Fruit fly (Drosophila melanogaster): Measurements from ENCODE around the gene CG42634.

Gene CG42634

DNA sequence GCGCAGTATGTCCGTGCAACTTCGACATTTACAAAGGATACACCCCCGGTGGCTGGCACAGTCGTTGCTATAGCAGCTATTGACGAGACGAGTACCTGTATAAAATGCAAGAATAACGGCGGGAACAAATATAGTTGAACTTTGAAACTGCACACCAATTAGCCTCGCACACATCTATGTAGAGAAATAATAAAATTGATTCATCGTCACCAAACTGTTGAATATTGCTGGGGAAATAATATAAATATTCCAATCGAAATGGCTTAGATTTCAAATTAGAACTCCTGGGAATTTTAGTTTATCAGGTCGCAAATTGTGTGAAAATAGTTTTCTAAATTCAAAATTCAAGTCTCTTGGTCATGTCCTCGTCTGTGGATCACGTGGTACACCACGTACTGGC lies at the start of gene CG42634, which contains the start of gene CG42635:
TSS of gene CG42634 (plus strand) at position 301 of the 400 bp plus-strand sequence.
TSS of gene CG42635 (plus strand) at position 301 of the 400 bp plus-strand sequence.
- TF ChIP-seq CG14655 (GFP tag; optimal IDR thresholded peaks at IDR 0.05): no peak

DNA sequence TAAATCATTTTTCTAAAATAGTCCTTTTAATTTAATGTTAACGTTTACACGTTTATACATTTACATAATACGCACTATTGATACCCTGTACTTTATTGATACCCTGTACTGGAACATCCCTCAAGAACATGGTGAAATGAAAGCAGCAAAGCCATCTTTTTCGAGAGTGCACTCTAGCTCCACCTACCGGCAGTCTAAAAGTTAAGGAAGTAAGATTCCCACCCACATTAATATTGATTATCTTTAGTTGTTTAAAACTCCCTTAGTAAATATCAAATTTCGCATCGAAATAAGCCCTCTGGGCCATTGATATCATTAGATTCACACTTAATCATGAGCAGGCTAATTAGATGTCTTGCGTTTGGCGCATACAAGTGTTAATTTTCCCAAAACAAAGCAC lies 49.4 kb upstream of the CG42634 start:
- TF ChIP-seq Snoo (tag; optimal IDR thresholded peaks at IDR 0.05) (no peak), gl (tag; optimal IDR thresholded peaks at IDR 0.05) (no peak), CG17806 (tag; optimal IDR thresholded peaks at IDR 0.05) (no peak), CG8159 (tag; optimal IDR thresholded peaks at IDR 0.05) (no peak), CG13204 (GFP tag; optimal IDR thresholded peaks at IDR 0.05) (no peak), fd96Ca (GFP tag; IDR thresholded peaks at IDR 0.05) (no peak), CG12605 (GFP tag; IDR thresholded peaks at IDR 0.05) (no peak), CG9948 (tag; optimal IDR thresholded peaks at IDR 0.05) (no peak), rn (GFP tag; IDR thresholded peaks at IDR 0.05) (no peak), CG14655 (GFP tag; optimal IDR thresholded peaks at IDR 0.05) (no peak)

DNA sequence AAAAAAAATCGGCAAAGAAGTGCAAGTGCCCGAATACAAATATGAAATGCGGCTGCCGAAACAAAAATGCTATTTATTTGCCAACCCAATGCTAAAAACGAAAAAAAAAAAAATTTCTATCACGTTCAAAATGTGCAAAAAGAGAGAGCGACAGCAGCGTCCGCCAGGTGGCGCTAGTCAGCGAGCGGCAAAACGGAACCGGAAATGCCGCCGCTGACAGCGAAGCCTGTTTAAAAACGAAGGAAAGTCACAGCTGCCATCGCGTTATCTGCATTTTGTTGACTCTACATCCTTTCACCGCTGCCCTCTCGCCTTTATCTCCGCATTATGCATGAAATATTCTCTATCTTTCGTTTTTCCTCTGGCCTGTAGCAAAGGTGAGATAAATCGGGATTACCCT lies 47.5 kb upstream of the CG42634 start:
- TF ChIP-seq gl (tag; optimal IDR thresholded peaks at IDR 0.05) (no peak), CG8301 (tag; optimal IDR thresholded peaks at IDR 0.05) (no peak)

DNA sequence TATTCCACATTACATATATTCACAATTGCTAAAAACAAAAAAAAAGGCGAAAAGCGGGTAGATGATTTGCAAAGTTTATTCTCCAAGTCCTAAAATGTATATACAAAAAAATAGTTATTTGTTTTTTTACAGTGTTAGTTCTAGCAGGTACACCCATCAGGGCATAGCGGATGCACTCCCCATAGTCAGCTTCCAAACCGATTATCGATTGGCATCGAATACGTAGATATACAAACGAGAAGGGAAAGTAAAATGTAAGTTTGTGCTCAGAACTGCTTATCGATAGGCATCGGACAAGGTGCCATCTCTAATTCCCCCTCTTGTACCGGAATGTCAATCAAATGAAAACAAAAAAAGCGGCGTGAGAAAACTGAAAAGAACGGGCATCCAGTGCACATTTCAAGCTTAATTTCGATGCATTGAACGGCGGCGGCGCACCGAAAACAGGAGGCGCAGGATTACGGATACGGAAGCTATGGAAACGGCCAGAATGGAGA lies 44.6 kb upstream of the CG42634 start, which contains the start of gene CG5674:
TSS of gene CG5674 (plus strand) at position 309 of the 497 bp plus-strand sequence.
- TF ChIP-seq Ets98B (GFP tag; IDR thresholded peaks at IDR 0.05) (peak; percentile 32; the same call in 1 of the 2 replicates), CG15710 (tag; optimal IDR thresholded peaks at IDR 0.05) (no peak), CG8159 (tag; optimal IDR thresholded peaks at IDR 0.05) (peak; percentile 3), Pif1B (GFP tag; optimal IDR thresholded peaks at IDR 0.05) (no peak), rn (GFP tag; IDR thresholded peaks at IDR 0.05) (0 out of 2 replicates have a peak, but pooled peaks have one; percentile 16), CG12605 (GFP tag; IDR thresholded peaks at IDR 0.05) (peak; percentile 45; the same call in 1 of the 2 replicates), CG8301 (tag; optimal IDR thresholded peaks at IDR 0.05) (no peak), CG4496 (GFP tag; IDR thresholded peaks at IDR 0.05) (peak; percentile 70), fd96Ca (GFP tag; IDR thresholded peaks at IDR 0.05) (0 out of 3 replicates have a peak, but pooled peaks have one; percentile 33)

DNA sequence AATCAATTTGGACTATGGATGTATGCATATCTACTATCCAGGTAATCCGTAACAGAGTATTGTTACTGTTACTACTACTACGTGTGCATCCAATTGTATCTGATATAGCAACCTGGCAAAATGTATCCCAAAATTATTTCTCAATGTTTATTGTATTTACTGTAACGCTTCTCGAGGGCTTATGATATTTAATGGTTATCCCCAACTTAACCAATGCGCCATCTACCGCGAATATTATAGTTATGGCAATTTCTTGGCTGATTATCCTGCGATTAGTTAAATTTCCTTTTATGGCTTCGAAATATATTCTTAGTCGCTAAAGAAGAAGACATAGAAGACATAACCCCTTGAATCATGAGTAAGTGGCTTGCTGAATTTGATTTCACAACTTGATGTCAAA lies 44.0 kb upstream of the CG42634 start:
- no peak for TF ChIP-seq CG14655 (GFP tag; optimal IDR thresholded peaks at IDR 0.05)
- no peak for TF ChIP-seq CG8301 (tag; optimal IDR thresholded peaks at IDR 0.05)
- no peak for TF ChIP-seq CG8159 (tag; optimal IDR thresholded peaks at IDR 0.05)
- TF ChIP-seq rn (GFP tag; IDR thresholded peaks at IDR 0.05): no peak
- no peak for TF ChIP-seq fd96Ca (GFP tag; IDR thresholded peaks at IDR 0.05)
- no peak for TF ChIP-seq CG9948 (tag; optimal IDR thresholded peaks at IDR 0.05)
- TF ChIP-seq Pif1A (GFP tag; optimal IDR thresholded peaks at IDR 0.05): no peak
- TF ChIP-seq gl (tag; optimal IDR thresholded peaks at IDR 0.05): no peak
- no peak for TF ChIP-seq CG13204 (GFP tag; optimal IDR thresholded peaks at IDR 0.05)
- no peak for TF ChIP-seq EcR (GFP tag; optimal IDR thresholded peaks at IDR 0.05)
- no peak for TF ChIP-seq CG15710 (tag; optimal IDR thresholded peaks at IDR 0.05)
- TF ChIP-seq CG4496 (GFP tag; IDR thresholded peaks at IDR 0.05): no peak

DNA sequence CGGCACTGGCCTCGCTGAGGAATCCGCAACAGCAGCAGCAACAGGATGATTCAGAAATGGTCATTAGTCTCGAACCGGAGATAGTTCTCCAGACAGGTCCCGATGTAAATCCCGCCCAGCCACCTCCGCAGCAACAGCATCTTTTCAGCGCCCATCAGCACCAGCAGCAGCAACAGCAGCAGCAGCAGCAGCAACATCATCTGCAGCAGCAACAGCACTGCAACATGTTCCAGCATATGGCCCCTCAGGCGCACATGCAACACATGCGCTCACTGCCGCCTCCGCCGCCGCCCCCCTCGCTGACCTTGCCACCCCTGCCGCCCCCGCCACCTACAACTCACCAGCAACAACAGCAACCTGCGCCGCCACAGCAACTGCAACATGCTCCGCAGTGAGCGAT lies 34.7 kb upstream of the CG42634 start:
- TF ChIP-seq fd96Ca (GFP tag; IDR thresholded peaks at IDR 0.05) (no peak), CG34367 (tag; optimal IDR thresholded peaks at IDR 0.05) (no peak), CG12605 (GFP tag; IDR thresholded peaks at IDR 0.05) (no peak), CG10348 (GFP tag; IDR thresholded peaks at IDR 0.05) (no peak), CG14655 (GFP tag; optimal IDR thresholded peaks at IDR 0.05) (no peak), CG13204 (GFP tag; optimal IDR thresholded peaks at IDR 0.05) (no peak), Pif1B (GFP tag; optimal IDR thresholded peaks at IDR 0.05) (no peak), Snoo (tag; optimal IDR thresholded peaks at IDR 0.05) (no peak), CG9948 (tag; optimal IDR thresholded peaks at IDR 0.05) (no peak), gl (tag; optimal IDR thresholded peaks at IDR 0.05) (no peak), CG32121 (GFP tag; IDR thresholded peaks at IDR 0.05) (no peak), CG15710 (tag; optimal IDR thresholded peaks at IDR 0.05) (no peak), EcR (GFP tag; optimal IDR thresholded peaks at IDR 0.05) (no peak), CG4496 (GFP tag; IDR thresholded peaks at IDR 0.05) (no peak), CG17806 (tag; optimal IDR thresholded peaks at IDR 0.05) (no peak), CG8301 (tag; optimal IDR thresholded peaks at IDR 0.05) (no peak), CG8159 (tag; optimal IDR thresholded peaks at IDR 0.05) (no peak), rn (GFP tag; IDR thresholded peaks at IDR 0.05) (no peak), D1 (tag; optimal IDR thresholded peaks at IDR 0.05) (no peak), Ets98B (GFP tag; IDR thresholded peaks at IDR 0.05) (no peak)

DNA sequence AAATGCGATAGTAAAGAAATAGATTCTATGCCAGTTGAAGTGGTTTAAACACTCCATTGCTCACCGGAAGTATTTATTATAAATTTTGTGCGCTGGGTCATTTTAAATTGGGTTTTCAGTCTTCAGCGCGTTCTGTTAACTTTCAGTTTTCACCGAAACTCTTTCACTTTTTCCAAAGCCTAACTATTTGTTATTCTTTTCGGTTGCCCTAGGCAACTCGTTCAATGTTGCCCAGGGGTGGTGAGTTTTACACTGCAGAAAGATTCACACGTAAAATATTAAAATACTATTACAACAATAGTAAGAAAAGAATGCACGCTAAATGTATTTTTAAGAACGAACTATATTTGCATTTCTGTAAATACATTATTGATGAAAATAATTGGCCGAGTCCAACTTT lies 25.4 kb upstream of the CG42634 start, which contains the start of gene btv:
TSS of gene btv (minus strand) at position 101 of the 400 bp plus-strand sequence.
- no peak for TF ChIP-seq CG14655 (GFP tag; optimal IDR thresholded peaks at IDR 0.05)
